Fruit fly (Drosophila melanogaster) whole organism, embryonic: ENCODE measurements around the gene CG4462.

Experiments
- Aef1 ChIP-seq: fragments of 200-800 bp; sonication (Bioruptor generic); IDR thresholded peaks from 3 replicates; pipeline ENCODE4 v1.3.6; 2022; ENCODE audit warnings: missing biosample characterization, missing genetic modification characterization
- C15 ChIP-seq: fragments of 200-800 bp; sonication (Bioruptor generic); IDR thresholded peaks from 3 replicates; pipeline ENCODE4 v1.3.6; 2022; ENCODE audit warnings: missing biosample characterization, missing genetic modification characterization
- CG10209 ChIP-seq: fragments of 200-800 bp; sonication (Bioruptor generic); optimal IDR thresholded peaks from 3 replicates; lab custom pipeline; 2017; ENCODE audit warnings: missing biosample characterization, mild to moderate bottlenecking, missing genetic modification characterization, missing genetic modification reagents
- CG10267 ChIP-seq: fragments of 200-800 bp; sonication (Bioruptor generic); optimal IDR thresholded peaks from 2 replicates; lab custom pipeline; 2018; ENCODE audit warnings: missing biosample characterization, mild to moderate bottlenecking, missing genetic modification characterization, moderate library complexity
- CG10431 ChIP-seq: fragments of 200-800 bp; sonication (Bioruptor generic); optimal IDR thresholded peaks from 3 replicates; lab custom pipeline; 2018; ENCODE audit warnings: missing biosample characterization, mild to moderate bottlenecking, missing genetic modification characterization
- CG10979 ChIP-seq: fragments of 200-800 bp; sonication (Bioruptor generic); optimal IDR thresholded peaks from 2 replicates; lab custom pipeline; 2018; ENCODE audit warnings: missing biosample characterization, mild to moderate bottlenecking, missing genetic modification characterization, moderate library complexity
- CG13775 ChIP-seq: fragments of 200-800 bp; sonication (Bioruptor generic); optimal IDR thresholded peaks from 3 replicates; lab custom pipeline; 2017; ENCODE audit warnings: missing biosample characterization, mild to moderate bottlenecking, missing genetic modification characterization
- CG13894 ChIP-seq: fragments of 200-800 bp; sonication (Bioruptor generic); optimal IDR thresholded peaks from 3 replicates; lab custom pipeline; 2018; ENCODE audit warnings: missing biosample characterization, mild to moderate bottlenecking, missing genetic modification characterization, moderate library complexity
- CG14667 ChIP-seq: fragments of 200-800 bp; sonication (Bioruptor generic); IDR thresholded peaks from 2 replicates; pipeline ENCODE4 v1.3.6; 2022; ENCODE audit warnings: missing biosample characterization, missing genetic modification characterization
- CG15479 ChIP-seq: fragments of 200-800 bp; sonication (Bioruptor generic); optimal IDR thresholded peaks from 3 replicates; lab custom pipeline; 2019; ENCODE audit warnings: missing biosample characterization, mild to moderate bottlenecking, missing genetic modification characterization, moderate library complexity
- CG1647 ChIP-seq: fragments of 200-800 bp; sonication (Bioruptor generic); optimal IDR thresholded peaks from 3 replicates; lab custom pipeline; 2016; ENCODE audit warnings: missing biosample characterization, missing genetic modification characterization
- CG17802 ChIP-seq: fragments of 200-800 bp; sonication (Bioruptor generic); optimal IDR thresholded peaks from 2 replicates; lab custom pipeline; 2018; ENCODE audit warnings: missing biosample characterization, mild to moderate bottlenecking, missing genetic modification characterization, moderate library complexity
- CG18476 ChIP-seq: fragments of 200-800 bp; sonication (Bioruptor generic); optimal IDR thresholded peaks from 2 replicates; lab custom pipeline; 2016; ENCODE audit warnings: missing biosample characterization, mild to moderate bottlenecking, missing genetic modification characterization
- CG2199 ChIP-seq: fragments of 200-800 bp; sonication (Bioruptor generic); IDR thresholded peaks from 3 replicates; pipeline ENCODE4 v1.3.6; 2022; ENCODE audit warnings: missing biosample characterization, missing genetic modification characterization
- CG31224 ChIP-seq: fragments of 200-800 bp; sonication (Bioruptor generic); IDR thresholded peaks from 2 replicates; pipeline ENCODE4 v1.3.6; 2022; ENCODE audit warnings: missing biosample characterization, missing genetic modification characterization
- CG31441 ChIP-seq: fragments of 200-800 bp; sonication (Bioruptor generic); IDR thresholded peaks from 2 replicates; pipeline ENCODE4 v1.3.6; 2022; ENCODE audit warnings: missing biosample characterization, missing genetic modification characterization
- CG34376 ChIP-seq: fragments of 200-800 bp; sonication (Bioruptor generic); optimal IDR thresholded peaks from 2 replicates; lab custom pipeline; 2018; ENCODE audit warnings: missing biosample characterization, mild to moderate bottlenecking, missing genetic modification characterization
- CG43689 ChIP-seq: fragments of 200-800 bp; sonication (Bioruptor generic); IDR thresholded peaks from 2 replicates; pipeline ENCODE4 v1.3.6; 2022; ENCODE audit warnings: missing biosample characterization, missing genetic modification characterization
- CG7928 ChIP-seq: fragments of 200-800 bp; sonication (Bioruptor generic); optimal IDR thresholded peaks from 2 replicates; lab custom pipeline; 2017; ENCODE audit warnings: missing biosample characterization, mild to moderate bottlenecking, missing genetic modification characterization
- CG8388 ChIP-seq: fragments of 200-800 bp; sonication (Bioruptor generic); optimal IDR thresholded peaks from 2 replicates; lab custom pipeline; 2019; ENCODE audit warnings: missing biosample characterization, mild to moderate bottlenecking, missing genetic modification characterization, moderate library complexity
- CG9797 ChIP-seq: fragments of 200-800 bp; sonication (Bioruptor generic); optimal IDR thresholded peaks from 3 replicates; lab custom pipeline; 2018; ENCODE audit warnings: missing biosample characterization, mild to moderate bottlenecking, missing genetic modification characterization
- Chrac-16 ChIP-seq: fragments of 200-800 bp; sonication (Bioruptor generic); optimal IDR thresholded peaks from 3 replicates; lab custom pipeline; 2016; ENCODE audit warnings: missing biosample characterization, missing genetic modification characterization
- CoRest ChIP-seq: fragments of 200-800 bp; sonication (Bioruptor generic); optimal IDR thresholded peaks from 3 replicates; lab custom pipeline; 2018; ENCODE audit warnings: missing biosample characterization, mild to moderate bottlenecking, missing genetic modification characterization, moderate library complexity
- D ChIP-seq, 2 experiments: fragments of 200-800 bp in 1 of 2; fragments of >200 bp in 1 of 2; sonication (Bioruptor generic) in 1 of 2; optimal IDR thresholded peaks; 2 replicates in 1 of 2; 3 replicates in 1 of 2; lab custom pipeline; 2017; ENCODE audit warnings: mild to moderate bottlenecking in 1 of 2, missing biosample characterization in 1 of 2, missing genetic modification characterization in 1 of 2, missing genetic modification reagents in 1 of 2
- D19B ChIP-seq: fragments of 200-800 bp; sonication (Bioruptor generic); optimal IDR thresholded peaks from 2 replicates; lab custom pipeline; 2017; ENCODE audit warnings: missing biosample characterization, mild to moderate bottlenecking, missing genetic modification characterization
- Dll ChIP-seq: fragments of 200-800 bp; sonication (Bioruptor generic); IDR thresholded peaks from 4 replicates; pipeline ENCODE4 v1.3.6; 2022; ENCODE audit warnings: missing biosample characterization, missing genetic modification characterization; ENCODE audit not compliant: partially characterized antibody
- Hsf ChIP-seq: fragments of 200-800 bp; sonication (Bioruptor generic); optimal IDR thresholded peaks from 3 replicates; lab custom pipeline; 2016; ENCODE audit warnings: missing biosample characterization, missing genetic modification characterization
- MESR4 ChIP-seq: fragments of 200-800 bp; sonication (Bioruptor generic); optimal IDR thresholded peaks from 2 replicates; lab custom pipeline; 2018; ENCODE audit warnings: missing biosample characterization, mild to moderate bottlenecking, missing genetic modification characterization, moderate library complexity
- Neu2 ChIP-seq: fragments of 200-800 bp; sonication (Bioruptor generic); optimal IDR thresholded peaks from 3 replicates; lab custom pipeline; 2016; ENCODE audit warnings: missing biosample characterization, missing genetic modification characterization, borderline replicate concordance
- corto ChIP-seq: fragments of 200-800 bp; sonication (Bioruptor generic); optimal IDR thresholded peaks from 2 replicates; lab custom pipeline; 2016; ENCODE audit warnings: missing biosample characterization, mild to moderate bottlenecking, missing genetic modification characterization, moderate library complexity
- da ChIP-seq: fragments of 200-800 bp; sonication (Bioruptor generic); optimal IDR thresholded peaks from 2 replicates; lab custom pipeline; 2016; ENCODE audit warnings: missing biosample characterization, missing genetic modification characterization
- dan ChIP-seq: fragments of 200-800 bp; sonication (Bioruptor generic); IDR thresholded peaks from 2 replicates; pipeline ENCODE4 v1.3.6; 2022; ENCODE audit warnings: missing biosample characterization, missing genetic modification characterization
- gcm ChIP-seq: fragments of 200-800 bp; sonication (Bioruptor generic); optimal IDR thresholded peaks from 2 replicates; lab custom pipeline; 2019; ENCODE audit warnings: missing biosample characterization, mild to moderate bottlenecking, missing genetic modification characterization, moderate library complexity
- grn ChIP-seq: fragments of 200-800 bp; sonication (Bioruptor generic); optimal IDR thresholded peaks from 3 replicates; lab custom pipeline; 2017; ENCODE audit warnings: missing biosample characterization, missing genetic modification characterization
- insv ChIP-seq, 2 experiments: fragments of 200-800 bp; sonication (Bioruptor generic); optimal IDR thresholded peaks; 3 replicates each; lab custom pipeline; 2016 to 2018; ENCODE audit warnings: missing biosample characterization in 2 of 2, missing genetic modification characterization in 2 of 2
- lola ChIP-seq, 3 experiments: fragments of >200 bp in 2 of 3; fragments of 200-800 bp in 1 of 3; sonication (Bioruptor generic) in 1 of 3; optimal IDR thresholded peaks; 2 replicates each; lab custom pipeline; 2017 to 2019; ENCODE audit warnings: missing biosample characterization in 3 of 3, missing genetic modification characterization in 3 of 3, mild to moderate bottlenecking in 1 of 3, moderate library complexity in 1 of 3
- nau ChIP-seq: fragments of 200-800 bp; sonication (Bioruptor generic); optimal IDR thresholded peaks from 3 replicates; lab custom pipeline; 2017; ENCODE audit warnings: missing biosample characterization, mild to moderate bottlenecking, missing genetic modification characterization, missing genetic modification reagents
- nerfin-1 ChIP-seq: fragments of 200-800 bp; sonication (Bioruptor generic); optimal IDR thresholded peaks from 3 replicates; lab custom pipeline; 2019; ENCODE audit warnings: missing biosample characterization, mild to moderate bottlenecking, missing genetic modification characterization, moderate library complexity
- phol ChIP-seq: fragments of 200-800 bp; sonication (Bioruptor generic); optimal IDR thresholded peaks from 3 replicates; lab custom pipeline; 2018; ENCODE audit warnings: missing biosample characterization, mild to moderate bottlenecking, missing genetic modification characterization, moderate library complexity
- pros ChIP-seq: fragments of 200-800 bp; sonication (Bioruptor generic); optimal IDR thresholded peaks from 3 replicates; lab custom pipeline; 2019; ENCODE audit warnings: missing biosample characterization, mild to moderate bottlenecking, missing genetic modification characterization, moderate library complexity
- sd ChIP-seq: fragments of 200-800 bp; sonication (Bioruptor generic); optimal IDR thresholded peaks from 3 replicates; lab custom pipeline; 2018; ENCODE audit warnings: missing biosample characterization, mild to moderate bottlenecking, missing genetic modification characterization, moderate library complexity
- sqz ChIP-seq: fragments of 200-800 bp; sonication (Bioruptor generic); optimal IDR thresholded peaks from 3 replicates; lab custom pipeline; 2018; ENCODE audit warnings: missing biosample characterization, mild to moderate bottlenecking, missing genetic modification characterization
- stwl ChIP-seq: fragments of 200-800 bp; sonication (Bioruptor generic); optimal IDR thresholded peaks from 3 replicates; lab custom pipeline; 2018; ENCODE audit warnings: missing biosample characterization, mild to moderate bottlenecking, missing genetic modification characterization, moderate library complexity
- toy ChIP-seq: fragments of 200-800 bp; sonication (Bioruptor generic); IDR thresholded peaks from 2 replicates; pipeline ENCODE4 v1.3.6; 2022; ENCODE audit warnings: missing biosample characterization, missing genetic modification characterization
- twi ChIP-seq: fragments of 200-800 bp; optimal IDR thresholded peaks from 2 replicates; lab custom pipeline; 2019; ENCODE audit warnings: missing biosample characterization, mild to moderate bottlenecking, missing genetic modification characterization, moderate library complexity
- zen ChIP-seq: fragments of 200-800 bp; sonication (Bioruptor generic); optimal IDR thresholded peaks from 3 replicates; lab custom pipeline; 2018; ENCODE audit warnings: missing biosample characterization, mild to moderate bottlenecking, missing genetic modification characterization, moderate library complexity

CG4462 gene

DNA sequence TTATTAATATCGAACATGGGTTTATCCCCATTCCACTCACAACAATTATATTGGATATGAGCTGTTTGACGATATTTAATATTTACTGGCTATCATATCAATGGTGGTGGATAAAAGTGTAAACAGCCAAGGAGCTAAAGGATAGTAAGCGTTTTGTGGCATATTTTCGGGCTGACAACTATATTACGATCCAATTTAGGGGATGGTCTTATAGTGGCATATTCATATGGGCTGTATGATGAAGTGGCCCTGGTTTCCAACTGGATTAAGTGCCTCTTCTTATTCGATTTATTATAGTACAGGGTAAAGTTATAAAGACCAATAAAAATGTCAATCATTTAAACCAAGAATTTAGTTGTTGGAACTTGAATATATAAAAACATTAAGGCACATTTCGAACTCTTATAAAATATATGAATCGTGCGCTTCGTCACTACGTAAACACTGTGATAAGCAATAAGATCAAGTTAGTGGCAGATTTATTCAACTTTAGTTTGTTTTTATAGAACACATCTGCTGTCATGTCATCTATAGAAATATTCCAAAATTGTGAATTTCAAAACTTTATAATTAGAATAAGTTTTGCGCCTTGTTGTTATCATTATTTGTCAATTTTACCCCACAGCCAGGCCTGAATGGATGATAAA is 13.9 kb upstream of the CG4462 start:
- TF ChIP-seq insv (GFP tag; optimal IDR thresholded peaks at IDR 0.05; lab: Kevin White, UChicago) = peak; percentile 79 to 98
- TF ChIP-seq Hsf = no peak
- no peak for TF ChIP-seq CG10979 (tag; lab: Kevin White, UChicago)
- TF ChIP-seq CoRest (tag; lab: Kevin White, UChicago) = no peak
- peak; percentile 29 for TF ChIP-seq CG7928 (GFP tag; lab: Kevin White, UChicago)
- TF ChIP-seq Neu2 (GFP tag; lab: Kevin White, UChicago) = no peak
- no peak for TF ChIP-seq sd
- no peak for TF ChIP-seq CG34376 (GFP tag; lab: Kevin White, UChicago)
- TF ChIP-seq CG1647 = no peak
- no peak for TF ChIP-seq toy
- TF ChIP-seq CG18476 (GFP tag; lab: Kevin White, UChicago) = no peak
- peak; percentile 12 for TF ChIP-seq zen
- TF ChIP-seq nau = no peak
- no peak for TF ChIP-seq CG13894 (tag; lab: Kevin White, UChicago)
- TF ChIP-seq Aef1 (GFP tag; lab: Robert Waterston, UW) = no peak
- TF ChIP-seq dan (GFP tag; lab: Robert Waterston, UW) = no peak
- TF ChIP-seq Dll = no peak
- TF ChIP-seq Chrac-16 = no peak
- peak; percentile 29 for TF ChIP-seq stwl (tag; lab: Kevin White, UChicago)
- TF ChIP-seq D19B (GFP tag; lab: Kevin White, UChicago) = no peak
- no peak for TF ChIP-seq CG10431
- no peak for TF ChIP-seq C15 (GFP tag; lab: Robert Waterston, UW)

DNA sequence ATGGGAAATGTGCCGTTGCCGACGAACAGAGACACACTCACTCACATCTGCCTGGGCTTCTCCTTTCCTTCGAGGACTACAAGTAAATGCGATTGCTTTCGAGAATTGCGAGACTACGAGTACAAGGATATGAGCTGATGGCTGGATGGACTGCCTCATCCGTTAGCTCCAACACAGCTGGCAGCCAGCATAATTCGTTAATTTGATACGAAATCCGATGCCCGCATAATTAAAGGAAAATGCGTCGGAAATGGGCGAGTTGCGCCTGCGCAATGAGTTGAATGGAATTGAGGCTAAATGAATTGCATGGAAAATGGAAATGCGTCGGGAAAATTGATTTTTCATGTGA is 10.6 kb upstream of the CG4462 start:
- TF ChIP-seq CG15479 (peak; percentile 12), CG14667 (GFP tag; lab: Robert Waterston, UW) (no peak), D (optimal IDR thresholded peaks at IDR 0.05; lab: Kevin White, UChicago) (peak; percentile 52), D (GFP tag; optimal IDR thresholded peaks at IDR 0.05; lab: Kevin White, UChicago) (no peak), gcm (GFP tag; lab: Kevin White, UChicago) (peak; percentile 92), CG9797 (GFP tag; lab: Kevin White, UChicago) (no peak), CG2199 (GFP tag; lab: Robert Waterston, UW) (peak; percentile 83; the same call in 2 of the 3 replicates), pros (GFP tag; lab: Kevin White, UChicago) (peak; percentile 45), corto (no peak)

DNA sequence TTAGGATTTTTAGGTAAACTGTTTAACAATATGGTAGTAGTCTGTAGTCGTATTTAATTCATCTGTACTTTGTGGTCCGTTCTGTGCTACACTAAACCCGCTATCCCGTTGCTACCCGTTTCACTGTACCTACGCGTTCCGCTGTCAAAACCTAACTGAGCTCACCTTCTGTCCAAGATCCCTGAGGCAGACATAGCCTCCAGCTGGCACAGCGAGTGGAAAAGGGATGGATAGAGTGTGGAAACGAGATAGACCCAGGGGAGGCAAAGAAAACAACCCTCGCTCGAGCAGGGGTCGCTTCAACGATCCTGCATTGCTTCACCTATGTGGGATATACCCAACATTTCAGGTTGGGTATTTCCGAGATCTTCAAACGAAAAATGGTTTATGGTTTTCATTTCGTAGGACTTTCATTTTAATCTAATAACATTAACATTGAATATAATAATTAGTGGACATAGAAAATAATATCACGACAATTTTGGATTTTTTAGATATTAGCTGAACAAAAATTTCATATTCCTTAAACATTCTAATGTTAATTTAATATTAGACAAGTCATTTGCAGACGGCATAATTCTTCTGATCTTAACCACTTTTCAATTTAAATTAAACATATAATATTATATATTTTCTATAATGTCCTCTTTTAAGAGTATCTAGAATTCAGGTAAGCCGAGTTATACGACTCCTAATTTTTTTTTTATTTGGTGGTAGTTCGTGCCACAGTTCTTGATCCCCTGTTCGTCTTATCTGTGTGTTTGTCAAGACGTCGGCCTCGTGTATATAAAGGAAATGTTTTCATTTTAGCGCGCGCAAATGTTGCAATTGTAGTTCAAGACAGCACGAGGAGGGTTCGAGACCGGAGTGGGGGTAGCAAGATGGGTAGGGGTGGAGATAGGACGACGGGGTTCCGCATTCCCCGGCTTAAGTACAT is 9.9 kb upstream of the CG4462 start, which contains the start of gene mira:
mira (minus strand) TSS at position 281 of the 937 bp plus-strand sequence.
- TF ChIP-seq lola (GFP tag; optimal IDR thresholded peaks at IDR 0.05; lab: Kevin White, UChicago) = peak in 1 of 3 experiments; percentile 78
- TF ChIP-seq CG8388 (GFP tag; lab: Kevin White, UChicago) = no peak
- TF ChIP-seq CG31224 = no peak
- peak; percentile 6 for TF ChIP-seq CG10209 (GFP tag; lab: Kevin White, UChicago)
- peak; percentile 47 for TF ChIP-seq sqz (GFP tag; lab: Kevin White, UChicago)
- peak; percentile 27 for TF ChIP-seq CG13775 (GFP tag; lab: Kevin White, UChicago)
- no peak for TF ChIP-seq CG43689 (GFP tag; lab: Robert Waterston, UW)
- TF ChIP-seq MESR4 (GFP tag; lab: Kevin White, UChicago) = no peak
- TF ChIP-seq CG31441 (GFP tag; lab: Robert Waterston, UW) = 0 out of 2 replicates have a peak, but pooled peaks have one; percentile 28
- TF ChIP-seq phol (tag; lab: Kevin White, UChicago) = no peak
- TF ChIP-seq CG17802 (tag; lab: Kevin White, UChicago) = no peak
- TF ChIP-seq nerfin-1 = peak; percentile 22
- peak; percentile 83 for TF ChIP-seq twi (tag; lab: Kevin White, UChicago)
- no peak for TF ChIP-seq grn (GFP tag; lab: Kevin White, UChicago)
- peak; percentile 19 for TF ChIP-seq da (GFP tag; lab: Kevin White, UChicago)
- TF ChIP-seq CG10267 (tag; lab: Kevin White, UChicago) = peak; percentile 36
